Fruit fly (Drosophila melanogaster) whole organism, embryonic: ENCODE measurements around the gene CG43800.
A peak's percentile ranks its signal among the peaks of the same experiment; 100 is the strongest.

Experiments
- Aef1 ChIP-seq: fragments of 200-800 bp; sonication (Bioruptor generic); IDR thresholded peaks from 3 replicates; pipeline ENCODE4 v1.3.6; 2022; ENCODE audit warnings: missing biosample characterization, missing genetic modification characterization
- BEAF-32 ChIP-seq: fragments of 200-800 bp; sonication (Bioruptor generic); optimal IDR thresholded peaks from 3 replicates; lab custom pipeline; 2017; ENCODE audit warnings: missing biosample characterization, missing genetic modification characterization, mild to moderate bottlenecking, moderate library complexity, missing genetic modification reagents
- Bgb ChIP-seq: fragments of 200-800 bp; sonication (Bioruptor generic); IDR thresholded peaks from 2 replicates; pipeline ENCODE4 v1.3.6; 2022; ENCODE audit warnings: missing biosample characterization, missing genetic modification characterization; ENCODE audit not compliant: partially characterized antibody
- CG11723 ChIP-seq: fragments of 200-800 bp; sonication (Bioruptor generic); optimal IDR thresholded peaks from 2 replicates; lab custom pipeline; 2017; ENCODE audit warnings: missing biosample characterization, mild to moderate bottlenecking, missing genetic modification characterization
- CG12071 ChIP-seq: fragments of 200-800 bp; sonication (Bioruptor generic); optimal IDR thresholded peaks from 3 replicates; lab custom pipeline; 2018; ENCODE audit warnings: missing biosample characterization, mild to moderate bottlenecking, missing genetic modification characterization
- CG13123 ChIP-seq: fragments of 200-800 bp; sonication (Bioruptor generic); optimal IDR thresholded peaks from 2 replicates; lab custom pipeline; 2016; ENCODE audit warnings: missing biosample characterization, missing genetic modification characterization
- CG14860 ChIP-seq: fragments of 200-800 bp; sonication (Bioruptor generic); IDR thresholded peaks from 3 replicates; pipeline ENCODE4 v1.3.6; 2022; ENCODE audit warnings: missing biosample characterization, missing genetic modification characterization; ENCODE audit not compliant: partially characterized antibody
- CG15011 ChIP-seq: fragments of 200-800 bp; sonication (Bioruptor generic); optimal IDR thresholded peaks from 3 replicates; lab custom pipeline; 2018; ENCODE audit warnings: missing biosample characterization, mild to moderate bottlenecking, missing genetic modification characterization
- CG1529 ChIP-seq: fragments of 200-800 bp; sonication (Bioruptor generic); optimal IDR thresholded peaks from 3 replicates; lab custom pipeline; 2018; ENCODE audit warnings: missing biosample characterization, missing genetic modification characterization
- CG18476 ChIP-seq: fragments of 200-800 bp; sonication (Bioruptor generic); optimal IDR thresholded peaks from 2 replicates; lab custom pipeline; 2016; ENCODE audit warnings: missing biosample characterization, mild to moderate bottlenecking, missing genetic modification characterization
- CG2712 ChIP-seq: fragments of 200-800 bp; optimal IDR thresholded peaks from 3 replicates; lab custom pipeline; 2019; ENCODE audit warnings: missing biosample characterization, mild to moderate bottlenecking, missing genetic modification characterization, moderate library complexity
- CG3065 ChIP-seq: fragments of 200-800 bp; sonication (Bioruptor generic); optimal IDR thresholded peaks from 2 replicates; lab custom pipeline; 2016; ENCODE audit warnings: missing biosample characterization, missing genetic modification characterization
- CG31224 ChIP-seq: fragments of 200-800 bp; sonication (Bioruptor generic); IDR thresholded peaks from 2 replicates; pipeline ENCODE4 v1.3.6; 2022; ENCODE audit warnings: missing biosample characterization, missing genetic modification characterization
- CG33213 ChIP-seq: fragments of 200-800 bp; sonication (Bioruptor generic); optimal IDR thresholded peaks from 3 replicates; lab custom pipeline; 2016; ENCODE audit warnings: missing biosample characterization, missing genetic modification characterization
- CG3407 ChIP-seq: fragments of 200-800 bp; sonication (Bioruptor generic); optimal IDR thresholded peaks from 2 replicates; lab custom pipeline; 2018; ENCODE audit warnings: missing biosample characterization, mild to moderate bottlenecking, missing genetic modification characterization
- CG4707 ChIP-seq: fragments of 200-800 bp; sonication (Bioruptor generic); optimal IDR thresholded peaks from 2 replicates; lab custom pipeline; 2018; ENCODE audit warnings: missing biosample characterization, mild to moderate bottlenecking, missing genetic modification characterization, moderate library complexity
- CG6254 ChIP-seq: fragments of 200-800 bp; sonication (Bioruptor generic); optimal IDR thresholded peaks from 3 replicates; lab custom pipeline; 2017; ENCODE audit warnings: mild to moderate bottlenecking, missing biosample characterization, missing genetic modification reagents, missing genetic modification characterization
- CG7745 ChIP-seq: fragments of 200-800 bp; sonication (Bioruptor generic); optimal IDR thresholded peaks from 2 replicates; lab custom pipeline; 2018; ENCODE audit warnings: missing biosample characterization, mild to moderate bottlenecking, missing genetic modification characterization, moderate library complexity
- CG8290 ChIP-seq, 3 experiments: fragments of 200-800 bp; sonication (Bioruptor generic); optimal IDR thresholded peaks; 2 replicates each; lab custom pipeline; 2016 to 2019; ENCODE audit warnings: missing biosample characterization in 3 of 3, missing genetic modification characterization in 3 of 3, mild to moderate bottlenecking in 2 of 3, moderate library complexity in 1 of 3
- CG8478 ChIP-seq: fragments of >200 bp; optimal IDR thresholded peaks from 2 replicates; lab custom pipeline; 2018
- CG9437 ChIP-seq: fragments of 200-800 bp; sonication (Bioruptor generic); optimal IDR thresholded peaks from 2 replicates; lab custom pipeline; 2018; ENCODE audit warnings: missing biosample characterization, mild to moderate bottlenecking, missing genetic modification characterization
- CG9932 ChIP-seq: fragments of 200-800 bp; sonication (Bioruptor generic); IDR thresholded peaks from 2 replicates; pipeline ENCODE4 v1.3.6; 2022; ENCODE audit warnings: missing biosample characterization, missing genetic modification characterization
- Dek ChIP-seq: fragments of 200-800 bp; sonication (Bioruptor generic); optimal IDR thresholded peaks from 3 replicates; lab custom pipeline; 2019; ENCODE audit warnings: missing biosample characterization, mild to moderate bottlenecking, missing genetic modification characterization, moderate library complexity
- Dll ChIP-seq: fragments of 200-800 bp; sonication (Bioruptor generic); IDR thresholded peaks from 4 replicates; pipeline ENCODE4 v1.3.6; 2022; ENCODE audit warnings: missing biosample characterization, missing genetic modification characterization; ENCODE audit not compliant: partially characterized antibody
- Drgx ChIP-seq: fragments of 200-800 bp; sonication (Bioruptor generic); IDR thresholded peaks from 2 replicates; pipeline ENCODE4 v1.3.6; 2022; ENCODE audit warnings: missing biosample characterization, missing genetic modification characterization
- Fer3 ChIP-seq: fragments of 200-800 bp; sonication (Bioruptor generic); optimal IDR thresholded peaks from 2 replicates; lab custom pipeline; 2018; ENCODE audit warnings: missing biosample characterization, mild to moderate bottlenecking, missing genetic modification characterization, moderate library complexity
- H15 ChIP-seq: fragments of 200-800 bp; sonication (Bioruptor generic); IDR thresholded peaks from 3 replicates; pipeline ENCODE4 v1.3.6; 2022; ENCODE audit warnings: missing biosample characterization, missing genetic modification characterization
- HLH4C ChIP-seq: fragments of 200-800 bp; sonication (Bioruptor generic); IDR thresholded peaks from 3 replicates; pipeline ENCODE4 v1.3.6; 2022; ENCODE audit warnings: missing biosample characterization, missing genetic modification characterization; ENCODE audit not compliant: partially characterized antibody
- HLHmδ ChIP-seq: fragments of 200-800 bp; sonication (Bioruptor generic); optimal IDR thresholded peaks from 2 replicates; lab custom pipeline; 2018; ENCODE audit warnings: missing biosample characterization, mild to moderate bottlenecking, missing genetic modification characterization, moderate library complexity
- MTF-1 ChIP-seq: fragments of 200-800 bp; sonication (Bioruptor generic); optimal IDR thresholded peaks from 2 replicates; lab custom pipeline; 2018; ENCODE audit warnings: missing biosample characterization, mild to moderate bottlenecking, missing genetic modification characterization, borderline replicate concordance
- Med ChIP-seq: fragments of 200-800 bp; sonication (Bioruptor generic); peaks from one replicate; lab custom pipeline; 2016; ENCODE audit warnings: missing biosample characterization, missing genetic modification characterization, mild to moderate bottlenecking, inconsistent platforms, moderate library complexity
- Meics ChIP-seq: fragments of 200-800 bp; sonication (Bioruptor generic); optimal IDR thresholded peaks from 2 replicates; lab custom pipeline; 2017; ENCODE audit warnings: missing biosample characterization, mild to moderate bottlenecking, missing genetic modification characterization
- Mes4 ChIP-seq: fragments of 200-800 bp; sonication (Bioruptor generic); optimal IDR thresholded peaks from 2 replicates; lab custom pipeline; 2016; ENCODE audit warnings: missing biosample characterization, missing genetic modification characterization
- Nf-YC ChIP-seq: fragments of 200-800 bp; optimal IDR thresholded peaks from 3 replicates; lab custom pipeline; 2019; ENCODE audit warnings: missing biosample characterization, mild to moderate bottlenecking, missing genetic modification characterization, moderate library complexity
- Opbp ChIP-seq: fragments of 200-800 bp; sonication (Bioruptor generic); IDR thresholded peaks from 3 replicates; pipeline ENCODE4 v1.3.6; 2022; ENCODE audit warnings: missing biosample characterization, missing genetic modification characterization; ENCODE audit not compliant: partially characterized antibody
- Rx ChIP-seq: fragments of 200-800 bp; sonication (Bioruptor generic); IDR thresholded peaks from 2 replicates; pipeline ENCODE4 v1.3.6; 2022; ENCODE audit warnings: missing biosample characterization, missing genetic modification characterization
- Ssrp ChIP-seq: fragments of 200-800 bp; sonication (Bioruptor generic); optimal IDR thresholded peaks from 2 replicates; lab custom pipeline; 2018; ENCODE audit warnings: missing biosample characterization, mild to moderate bottlenecking, missing genetic modification characterization, moderate library complexity
- bbx ChIP-seq: fragments of 200-800 bp; sonication (Bioruptor generic); IDR thresholded peaks from 2 replicates; pipeline ENCODE4 v1.3.6; 2022; ENCODE audit warnings: missing biosample characterization, missing genetic modification characterization; ENCODE audit not compliant: partially characterized antibody
- ewg ChIP-seq: fragments of 200-800 bp; sonication (Bioruptor generic); optimal IDR thresholded peaks from 3 replicates; lab custom pipeline; 2017; ENCODE audit warnings: mild to moderate bottlenecking, missing biosample characterization, missing genetic modification reagents, missing genetic modification characterization
- her ChIP-seq: fragments of 200-800 bp; sonication (Bioruptor generic); optimal IDR thresholded peaks from 2 replicates; lab custom pipeline; 2016; ENCODE audit warnings: missing biosample characterization, missing genetic modification characterization
- kay ChIP-seq: fragments of 200-800 bp; sonication (Bioruptor generic); optimal IDR thresholded peaks from 2 replicates; lab custom pipeline; 2016; ENCODE audit warnings: missing biosample characterization, missing genetic modification characterization
- kni ChIP-seq: fragments of 200-800 bp; sonication (Bioruptor generic); optimal IDR thresholded peaks from 3 replicates; lab custom pipeline; 2017; ENCODE audit warnings: mild to moderate bottlenecking, missing biosample characterization, missing genetic modification reagents, missing genetic modification characterization
- knrl ChIP-seq: fragments of 200-800 bp; sonication (Bioruptor generic); IDR thresholded peaks from 3 replicates; pipeline ENCODE4 v1.3.6; 2022; ENCODE audit warnings: missing biosample characterization, missing genetic modification characterization; ENCODE audit not compliant: partially characterized antibody
- lab ChIP-seq: fragments of 200-800 bp; sonication (Bioruptor generic); optimal IDR thresholded peaks from 3 replicates; lab custom pipeline; 2017; ENCODE audit warnings: missing biosample characterization, missing genetic modification characterization, mild to moderate bottlenecking, moderate library complexity, missing genetic modification reagents
- otp ChIP-seq: fragments of 200-800 bp; sonication (Bioruptor generic); IDR thresholded peaks from 3 replicates; pipeline ENCODE4, ENCODE4 v1.3.6; 2022; ENCODE audit warnings: missing biosample characterization, missing genetic modification characterization
- rib ChIP-seq: fragments of 200-800 bp; sonication (Bioruptor generic); IDR thresholded peaks from 2 replicates; pipeline ENCODE4 v1.3.6; 2022; ENCODE audit warnings: missing biosample characterization, missing genetic modification characterization
- scrt ChIP-seq: fragments of 200-800 bp; sonication (Bioruptor generic); optimal IDR thresholded peaks from 2 replicates; lab custom pipeline; 2018; ENCODE audit warnings: missing biosample characterization, mild to moderate bottlenecking, missing genetic modification characterization, moderate library complexity
- stwl ChIP-seq: fragments of 200-800 bp; sonication (Bioruptor generic); optimal IDR thresholded peaks from 3 replicates; lab custom pipeline; 2018; ENCODE audit warnings: missing biosample characterization, mild to moderate bottlenecking, missing genetic modification characterization, moderate library complexity
- wek ChIP-seq: fragments of 200-800 bp; sonication (Bioruptor generic); optimal IDR thresholded peaks from 3 replicates; lab custom pipeline; 2018; ENCODE audit warnings: missing biosample characterization, mild to moderate bottlenecking, missing genetic modification characterization, moderate library complexity

The CG43800 gene

dm6 chr2L:7277017-7277416 is 44.4 kb upstream of the CG43800 start, which contains the start of gene Wnt4 (continued):
- TF ChIP-seq CG33213 (GFP tag; lab: Kevin White, UChicago) (no peak), CG7745 (no peak), otp (GFP tag; lab: Robert Waterston, UW) (0 out of 3 replicates have a peak, but pooled peaks have one; percentile 29), H15 (no peak), CG12071 (GFP tag; lab: Kevin White, UChicago) (peak; percentile 20), kay (peak; percentile 54), Meics (GFP tag; lab: Kevin White, UChicago) (peak; percentile 58), Fer3 (tag; lab: Kevin White, UChicago) (no peak), Ssrp (tag; lab: Kevin White, UChicago) (no peak), CG6254 (GFP tag; lab: Kevin White, UChicago) (peak; percentile 10), kni (peak; percentile 14), ewg (GFP tag; lab: Kevin White, UChicago) (peak; percentile 33), BEAF-32 (no peak), wek (GFP tag; lab: Kevin White, UChicago) (peak; percentile 8), Bgb (GFP tag; lab: Robert Waterston, UW) (peak; percentile 44; the same call in 1 of the 2 replicates), CG31224 (no peak), Opbp (GFP tag; lab: Robert Waterston, UW) (peak; percentile 51; the same call in 2 of the 3 replicates), bbx (GFP tag; lab: Robert Waterston, UW) (peak; percentile 65), CG13123 (GFP tag; lab: Kevin White, UChicago) (no peak), rib (GFP tag; lab: Robert Waterston, UW) (no peak), CG8478 (no peak), knrl (GFP tag; lab: Robert Waterston, UW) (peak; percentile 34; the same call in 1 of the 3 replicates), CG15011 (no peak), Mes4 (GFP tag; lab: Kevin White, UChicago) (peak; percentile 3), Dll (GFP tag; lab: Robert Waterston, UW) (0 out of 4 replicates have a peak, but pooled peaks have one; percentile 23), scrt (GFP tag; lab: Kevin White, UChicago) (peak; percentile 7), CG3407 (GFP tag; lab: Kevin White, UChicago) (peak; percentile 35), CG8290 (GFP tag; optimal IDR thresholded peaks at IDR 0.05; lab: Kevin White, UChicago) (no peak), CG8290 (tag; optimal IDR thresholded peaks at IDR 0.05; lab: Kevin White, UChicago) (peak in 1 of 2 experiments; percentile 41), Nf-YC (tag; lab: Kevin White, UChicago) (peak; percentile 66), CG3065 (GFP tag; lab: Kevin White, UChicago) (no peak), CG18476 (no peak), CG1529 (no peak), HLHmδ (GFP tag; lab: Kevin White, UChicago) (peak; percentile 55), HLH4C (GFP tag; lab: Robert Waterston, UW) (peak; percentile 45; the same call in 2 of the 3 replicates), lab (GFP tag; lab: Kevin White, UChicago) (peak; percentile 1), Drgx (no peak), her (GFP tag; lab: Kevin White, UChicago) (peak; percentile 17), CG2712 (peak; percentile 26), Rx (GFP tag; lab: Robert Waterston, UW) (no peak), Aef1 (no peak), CG9932 (no peak), stwl (peak; percentile 89), Dek (tag; lab: Kevin White, UChicago) (no peak), Med (GFP tag; lab: Kevin White, UChicago) (peak; percentile 77), CG9437 (GFP tag; lab: Kevin White, UChicago) (no peak), CG4707 (GFP tag; lab: Kevin White, UChicago) (peak; percentile 16), MTF-1 (no peak), CG14860 (GFP tag; lab: Robert Waterston, UW) (0 out of 3 replicates have a peak, but pooled peaks have one; percentile 5), CG11723 (GFP tag; lab: Kevin White, UChicago) (no peak)
